Fruit fly (Drosophila melanogaster) whole organism: Measurements from ENCODE around the gene Cyp28c1.

Experiments used
- Dll ChIP-seq: fragments of >200 bp; optimal IDR thresholded peaks from 2 replicates; lab custom pipeline; 2017
- psq ChIP-seq: fragments of >200 bp; optimal IDR thresholded peaks from 2 replicates; lab custom pipeline; 2017

dm6 chrX:11854758-11855465, 15.5 kb downstream of the Cyp28c1 start, which contains the start of the genes CG10347 and ATP7:
- TF ChIP-seq Dll (lab: Kevin White, UChicago) (no peak), psq (lab: Kevin White, UChicago) (no peak)
